Worm (Caenorhabditis elegans): ENCODE measurements around the gene alkb-8.
A peak's percentile ranks its signal among the peaks of the same experiment; 100 is the strongest.

Gene alkb-8

ce11 chrIII:3709030-3709429 lies at the start of gene alkb-8:
Gene alkb-8, plus strand, starts transcription at chrIII:3709330.
- TF ChIP-seq pes-1 (GFP tag; IDR thresholded peaks at IDR 0.05) (no peak), hnd-1 (tag; optimal IDR thresholded peaks at IDR 0.05) (no peak), hmbx-1 (tag; optimal IDR thresholded peaks at IDR 0.05) (no peak), ama-1 (optimal IDR thresholded peaks at IDR 0.05) (no peak), sea-1 (GFP tag; conservative IDR thresholded peaks at IDR 0.05) (no peak), hmg-4 (GFP tag; optimal IDR thresholded peaks at IDR 0.05) (no peak), F13C5.2 (tag; optimal IDR thresholded peaks at IDR 0.05) (no peak), scrt-1 (GFP tag; IDR thresholded peaks at IDR 0.05) (no peak), B0310.2 (tag; optimal IDR thresholded peaks at IDR 0.05) (no peak), tra-4 (tag; optimal IDR thresholded peaks at IDR 0.05) (no peak), ceh-13 (GFP tag; optimal IDR thresholded peaks at IDR 0.05) (no peak), aly-1 (tag; optimal IDR thresholded peaks at IDR 0.05) (no peak), flt-1 (GFP tag; IDR thresholded peaks at IDR 0.05) (no peak), ets-7 (tag; optimal IDR thresholded peaks at IDR 0.05) (no peak), tbx-37 (GFP tag; conservative IDR thresholded peaks at IDR 0.05) (no peak), tbx-11 (GFP tag; IDR thresholded peaks at IDR 0.05) (no peak), ceh-36 (tag; optimal IDR thresholded peaks at IDR 0.05) (no peak)

- TF ChIP-seq hmbx-1 (tag; optimal IDR thresholded peaks at IDR 0.05) = peak; percentile 59
- TF ChIP-seq F13C5.2 (tag; optimal IDR thresholded peaks at IDR 0.05) = peak; percentile 92
- TF ChIP-seq pes-1 (GFP tag; IDR thresholded peaks at IDR 0.05) = peak; percentile 89
- peak; percentile 51 for TF ChIP-seq aly-1 (tag; optimal IDR thresholded peaks at IDR 0.05)
- peak; percentile 84 for TF ChIP-seq tbx-37 (GFP tag; conservative IDR thresholded peaks at IDR 0.05)
- peak; percentile 36 for TF ChIP-seq tra-4 (tag; optimal IDR thresholded peaks at IDR 0.05)
- TF ChIP-seq B0310.2 (tag; optimal IDR thresholded peaks at IDR 0.05) = peak; percentile 76
- TF ChIP-seq flt-1 (GFP tag; IDR thresholded peaks at IDR 0.05) = peak; percentile 85
- peak; percentile 62 for TF ChIP-seq ets-7 (tag; optimal IDR thresholded peaks at IDR 0.05)
- TF ChIP-seq scrt-1 (GFP tag; IDR thresholded peaks at IDR 0.05) = peak; percentile 87
- no peak for TF ChIP-seq ama-1 (optimal IDR thresholded peaks at IDR 0.05)
- TF ChIP-seq hmg-4 (GFP tag; optimal IDR thresholded peaks at IDR 0.05) = peak; percentile 91
- TF ChIP-seq ceh-13 (GFP tag; optimal IDR thresholded peaks at IDR 0.05) = peak; percentile 86
- peak; percentile 76 for TF ChIP-seq hnd-1 (tag; optimal IDR thresholded peaks at IDR 0.05)
- peak; percentile 86 for TF ChIP-seq tbx-11 (GFP tag; IDR thresholded peaks at IDR 0.05)
- TF ChIP-seq ceh-36 (tag; optimal IDR thresholded peaks at IDR 0.05) = peak; percentile 86
- TF ChIP-seq sea-1 (GFP tag; conservative IDR thresholded peaks at IDR 0.05) = peak; percentile 93
Observed at ce11 chrIII:3664224-3664623, 44.9 kb upstream of the alkb-8 start, which contains the start of gene C46F11.4. Gene C46F11.4, minus strand, starts transcription at chrIII:3664304.

- TF ChIP-seq B0310.2 (tag; optimal IDR thresholded peaks at IDR 0.05) (no peak), F13C5.2 (tag; optimal IDR thresholded peaks at IDR 0.05) (no peak), ceh-36 (tag; optimal IDR thresholded peaks at IDR 0.05) (no peak), flt-1 (GFP tag; IDR thresholded peaks at IDR 0.05) (no peak), sea-1 (GFP tag; conservative IDR thresholded peaks at IDR 0.05) (no peak), ets-7 (tag; optimal IDR thresholded peaks at IDR 0.05) (no peak), scrt-1 (GFP tag; IDR thresholded peaks at IDR 0.05) (no peak), tbx-11 (GFP tag; IDR thresholded peaks at IDR 0.05) (no peak), hmbx-1 (tag; optimal IDR thresholded peaks at IDR 0.05) (no peak)
Observed at ce11 chrIII:3670336-3670735, 38.8 kb upstream of the alkb-8 start, which contains the start of gene C46F11.6. Gene C46F11.6, minus strand, starts transcription at chrIII:3670436.

ce11 chrIII:3670984-3671383 lies 38.1 kb upstream of the alkb-8 start:
- TF ChIP-seq B0310.2 (tag; optimal IDR thresholded peaks at IDR 0.05) (peak; percentile 7), hmg-4 (GFP tag; optimal IDR thresholded peaks at IDR 0.05) (no peak)

- TF ChIP-seq ama-1 (optimal IDR thresholded peaks at IDR 0.05) = no peak
- TF ChIP-seq hnd-1 (tag; optimal IDR thresholded peaks at IDR 0.05) = no peak
- TF ChIP-seq ceh-13 (GFP tag; optimal IDR thresholded peaks at IDR 0.05) = no peak
- no peak for TF ChIP-seq aly-1 (tag; optimal IDR thresholded peaks at IDR 0.05)
- no peak for TF ChIP-seq ets-7 (tag; optimal IDR thresholded peaks at IDR 0.05)
- no peak for TF ChIP-seq sea-1 (GFP tag; conservative IDR thresholded peaks at IDR 0.05)
- no peak for TF ChIP-seq F13C5.2 (tag; optimal IDR thresholded peaks at IDR 0.05)
- no peak for TF ChIP-seq tra-4 (tag; optimal IDR thresholded peaks at IDR 0.05)
- no peak for TF ChIP-seq hmg-4 (GFP tag; optimal IDR thresholded peaks at IDR 0.05)
- TF ChIP-seq B0310.2 (tag; optimal IDR thresholded peaks at IDR 0.05) = no peak
- TF ChIP-seq ceh-36 (tag; optimal IDR thresholded peaks at IDR 0.05) = no peak
- no peak for TF ChIP-seq flt-1 (GFP tag; IDR thresholded peaks at IDR 0.05)
- no peak for TF ChIP-seq pes-1 (GFP tag; IDR thresholded peaks at IDR 0.05)
- no peak for TF ChIP-seq hmbx-1 (tag; optimal IDR thresholded peaks at IDR 0.05)
- no peak for TF ChIP-seq scrt-1 (GFP tag; IDR thresholded peaks at IDR 0.05)
- no peak for TF ChIP-seq tbx-11 (GFP tag; IDR thresholded peaks at IDR 0.05)
- TF ChIP-seq tbx-37 (GFP tag; conservative IDR thresholded peaks at IDR 0.05) = no peak
Observed at ce11 chrIII:3672839-3673238, 36.3 kb upstream of the alkb-8 start.

ce11 chrIII:3674149-3674548 lies 35.0 kb upstream of the alkb-8 start:
- no peak for TF ChIP-seq hmg-4 (GFP tag; optimal IDR thresholded peaks at IDR 0.05)
- no peak for TF ChIP-seq tra-4 (tag; optimal IDR thresholded peaks at IDR 0.05)
- TF ChIP-seq ama-1 (optimal IDR thresholded peaks at IDR 0.05) = no peak
- no peak for TF ChIP-seq scrt-1 (GFP tag; IDR thresholded peaks at IDR 0.05)
- no peak for TF ChIP-seq pes-1 (GFP tag; IDR thresholded peaks at IDR 0.05)
- TF ChIP-seq hnd-1 (tag; optimal IDR thresholded peaks at IDR 0.05) = no peak
- no peak for TF ChIP-seq ets-7 (tag; optimal IDR thresholded peaks at IDR 0.05)
- no peak for TF ChIP-seq B0310.2 (tag; optimal IDR thresholded peaks at IDR 0.05)
- no peak for TF ChIP-seq aly-1 (tag; optimal IDR thresholded peaks at IDR 0.05)
- TF ChIP-seq hmbx-1 (tag; optimal IDR thresholded peaks at IDR 0.05) = no peak
- no peak for TF ChIP-seq tbx-11 (GFP tag; IDR thresholded peaks at IDR 0.05)
- TF ChIP-seq sea-1 (GFP tag; conservative IDR thresholded peaks at IDR 0.05) = no peak

- TF ChIP-seq scrt-1 (GFP tag; IDR thresholded peaks at IDR 0.05) = no peak
- no peak for TF ChIP-seq F13C5.2 (tag; optimal IDR thresholded peaks at IDR 0.05)
- no peak for TF ChIP-seq hnd-1 (tag; optimal IDR thresholded peaks at IDR 0.05)
- no peak for TF ChIP-seq ets-7 (tag; optimal IDR thresholded peaks at IDR 0.05)
- no peak for TF ChIP-seq B0310.2 (tag; optimal IDR thresholded peaks at IDR 0.05)
- TF ChIP-seq pes-1 (GFP tag; IDR thresholded peaks at IDR 0.05) = no peak
Observed at ce11 chrIII:3675480-3675879, 33.6 kb upstream of the alkb-8 start.
